Worm (Caenorhabditis elegans) whole organism, midembryonic: ENCODE results near the gene D1053.4.

Source experiments
- T22C8.4 ChIP-seq: fragments of 200-800 bp; sonication (Bioruptor generic); IDR thresholded peaks from 2 replicates; pipeline ENCODE4 v1.3.6; 2022; ENCODE audit warnings: missing genetic modification characterization, missing compliant biosample characterization
- cog-1 ChIP-seq: sonication (generic microtip); optimal IDR thresholded peaks from 2 replicates; lab custom pipeline; 2016; ENCODE audit warnings: missing genetic modification characterization, missing compliant biosample characterization
- flt-1 ChIP-seq: fragments of 200-800 bp; sonication (Bioruptor generic); IDR thresholded peaks from 2 replicates; pipeline ENCODE4 v1.3.6; 2022; ENCODE audit warnings: missing genetic modification characterization, missing compliant biosample characterization
- klf-2 ChIP-seq: fragments of 200-800 bp; sonication (Bioruptor generic); conservative IDR thresholded peaks from 2 replicates; pipeline ENCODE4 v1.3.6; 2022; ENCODE audit warnings: missing genetic modification reagents, missing genetic modification characterization, missing compliant biosample characterization
- ref-1 ChIP-seq: fragments of 200-800 bp; sonication (Bioruptor generic); conservative IDR thresholded peaks from 2 replicates; pipeline ENCODE4 v1.3.6; 2022; ENCODE audit warnings: missing genetic modification reagents, missing genetic modification characterization, missing compliant biosample characterization

ce11 chrX:11726450-11726849 lies 2.9 kb upstream of the D1053.4 start:
- TF ChIP-seq klf-2 (GFP tag; lab: Robert Waterston, UW): no peak
- no peak for TF ChIP-seq flt-1 (GFP tag; lab: Robert Waterston, UW)
- no peak for TF ChIP-seq ref-1 (GFP tag; lab: Robert Waterston, UW)
- no peak for TF ChIP-seq cog-1 (tag; lab: Kevin White, UChicago)
- TF ChIP-seq T22C8.4 (GFP tag; lab: Robert Waterston, UW): no peak
